Worm (Caenorhabditis elegans) whole organism, L4 larva: Measurements from ENCODE around the gene rps-4.

ENCODE experiments used
- aha-1 ChIP-seq: fragments of 150-350 bp; peaks from one replicate; lab custom pipeline; 2014; ENCODE audit warnings: missing biosample characterization, missing genetic modification characterization
- fos-1 ChIP-seq: fragments of 150-350 bp; optimal IDR thresholded peaks from 2 replicates; lab custom pipeline; 2014; ENCODE audit warnings: missing biosample characterization, missing genetic modification characterization
- lin-15B ChIP-seq: fragments of 150-350 bp; sonication (generic microtip); optimal IDR thresholded peaks from 3 replicates; lab custom pipeline; 2014; ENCODE audit warnings: missing biosample characterization, missing genetic modification characterization
- mdl-1 ChIP-seq, 2 experiments: fragments of 150-350 bp in 1 of 2; sonication (generic microtip) in 1 of 2; optimal IDR thresholded peaks; 2 replicates each; lab custom pipeline; 2014 to 2017; ENCODE audit warnings: missing biosample characterization in 2 of 2, missing genetic modification characterization in 2 of 2
- mxl-3 ChIP-seq: fragments of 200-800 bp; sonication (Bioruptor generic); optimal IDR thresholded peaks from 2 replicates; lab custom pipeline; 2018; ENCODE audit warnings: mild to moderate bottlenecking, missing genetic modification characterization, missing compliant biosample characterization
- unc-62 ChIP-seq, 3 experiments: fragments of 150-350 bp in 1 of 3; sonication (generic microtip); optimal IDR thresholded peaks in 2 of 3; peaks in 1 of 3; 1 replicate in 1 of 3; 2 replicates in 2 of 3; lab custom pipeline; 2014 to 2017; ENCODE audit warnings: missing biosample characterization in 3 of 3, missing genetic modification characterization in 3 of 3, missing genetic modification reagents in 3 of 3, missing genotype in 1 of 3

rps-4 gene

DNA sequence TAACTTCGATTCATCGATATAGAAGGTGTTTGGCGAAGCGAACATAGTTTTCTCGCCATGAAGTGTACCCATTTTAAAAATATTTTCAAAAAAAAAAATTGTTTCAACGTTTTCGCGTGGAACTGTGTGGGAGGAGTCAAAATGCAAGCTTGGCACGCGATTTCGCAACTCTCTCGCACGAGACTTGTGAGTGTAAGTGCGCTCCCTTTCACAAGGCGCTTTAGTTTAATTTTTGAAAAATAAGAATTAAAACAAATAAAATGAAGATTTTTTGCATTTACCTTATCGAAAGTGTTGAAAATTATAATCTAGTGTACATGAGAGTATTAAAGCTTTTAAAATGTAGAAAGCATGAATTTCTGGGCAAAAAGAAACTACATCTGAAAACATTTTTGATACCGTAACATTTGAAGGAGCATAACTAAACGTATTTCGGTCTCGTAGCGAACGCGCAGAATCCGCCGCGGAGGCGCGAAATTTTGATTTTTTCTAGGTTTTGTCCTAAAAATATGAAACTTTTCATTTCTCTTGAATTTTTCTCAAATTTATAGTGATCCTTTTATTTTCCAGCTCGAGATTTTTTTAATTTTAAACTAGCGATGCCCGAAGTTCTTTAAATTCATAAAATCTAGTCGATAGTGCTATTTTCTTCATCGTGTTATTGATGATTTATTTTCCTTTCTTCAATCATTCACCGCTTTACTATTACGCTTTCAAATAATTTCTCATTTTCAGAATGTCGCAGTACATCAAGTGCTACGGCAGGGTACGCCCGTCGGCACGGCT lies 44.8 kb downstream of the rps-4 start, which contains the start of the genes cogc-2 and klp-18 (continued):
- TF ChIP-seq fos-1: no peak
- peak; percentile 30 for TF ChIP-seq mxl-3 (GFP tag; lab: Kevin White, UChicago)

DNA sequence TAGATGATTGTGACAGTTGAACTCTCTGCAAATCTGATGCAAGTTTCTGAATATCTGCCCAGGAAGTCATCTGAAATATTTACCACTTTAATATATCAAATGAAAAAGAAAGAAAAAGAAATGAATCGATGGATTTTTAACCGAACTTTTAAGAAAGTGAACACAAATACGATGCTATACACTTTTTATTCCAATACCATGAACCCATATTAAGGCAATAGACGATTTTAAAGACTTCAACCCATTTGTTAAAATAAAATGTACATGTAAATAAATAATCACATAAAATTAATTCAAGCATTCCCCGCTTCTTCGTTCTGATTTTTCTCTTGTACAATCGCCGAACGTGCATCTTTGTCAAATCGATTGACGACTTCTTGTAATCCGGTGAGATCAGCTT lies 47.7 kb downstream of the rps-4 start, which contains the start of gene ufl-1:
Gene ufl-1 (minus strand): TSS at position 70 of the 400 bp plus-strand sequence.
- TF ChIP-seq fos-1 (no peak), mdl-1 (tag; optimal IDR thresholded peaks at IDR 0.05; lab: Kevin White, UChicago) (no peak), unc-62 (GFP tag; optimal IDR thresholded peaks at IDR 0.05 in 1 of 2; lab: Kevin White, UChicago) (peak in 1 of 2 experiments; percentile 86), unc-62 (tag; optimal IDR thresholded peaks at IDR 0.05; lab: Kevin White, UChicago) (no peak)

DNA sequence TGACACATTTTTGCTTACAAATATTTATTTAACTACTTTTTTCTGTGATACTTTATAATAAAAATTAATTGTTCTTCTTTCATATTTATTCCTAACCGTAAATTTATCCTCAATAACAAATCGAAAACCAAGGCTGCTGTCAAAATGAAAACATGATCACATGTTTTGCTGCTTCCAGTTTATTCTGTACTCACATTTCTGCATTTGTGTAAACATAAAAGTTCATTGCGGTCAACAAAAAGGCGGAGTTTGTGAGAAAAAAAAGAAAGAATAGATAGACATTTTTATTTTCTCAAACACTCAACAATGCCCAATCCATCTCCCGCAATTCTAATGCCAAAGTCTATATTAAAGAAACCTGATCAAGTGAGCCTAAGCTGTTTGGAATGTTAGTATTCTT lies 48.7 kb downstream of the rps-4 start, which contains the start of gene C06G3.3:
Gene C06G3.3 (plus strand): TSS at position 301 of the 400 bp plus-strand sequence.
- TF ChIP-seq aha-1 (tag; lab: Kevin White, UChicago) (peak; percentile 46), lin-15B (no peak)
